Worm (Caenorhabditis elegans) whole organism, L2 larva: ENCODE measurements around the gene srt-12.

ENCODE experiments used
- C34F6.9 ChIP-seq: fragments of 150-350 bp; optimal IDR thresholded peaks from 2 replicates; lab custom pipeline; 2014; ENCODE audit warnings: missing biosample characterization, missing genetic modification characterization
- F13H6.1 ChIP-seq: sonication (generic microtip); optimal IDR thresholded peaks from 2 replicates; lab custom pipeline; 2016; ENCODE audit warnings: missing genetic modification characterization, missing compliant biosample characterization
- R02D3.7 ChIP-seq: fragments of 150-350 bp; optimal IDR thresholded peaks from 2 replicates; lab custom pipeline; 2014; ENCODE audit warnings: missing biosample characterization, missing genetic modification characterization
- Y55F3AM.14 ChIP-seq: fragments of 200-800 bp; sonication (Bioruptor generic); optimal IDR thresholded peaks from 2 replicates; lab custom pipeline; 2018; ENCODE audit warnings: mild to moderate bottlenecking, missing genetic modification characterization, missing compliant biosample characterization
- alr-1 ChIP-seq: fragments of 150-350 bp; optimal IDR thresholded peaks from 2 replicates; lab custom pipeline; 2014; ENCODE audit warnings: missing biosample characterization, missing genetic modification characterization
- ama-1 ChIP-seq: fragments of 150-350 bp; optimal IDR thresholded peaks from 2 replicates; lab custom pipeline; 2018; ENCODE audit warnings: inconsistent platforms
- ceh-16 ChIP-seq: fragments of 150-350 bp; optimal IDR thresholded peaks from 2 replicates; lab custom pipeline; 2014; ENCODE audit warnings: missing biosample characterization, missing genetic modification characterization
- crh-2 ChIP-seq: sonication (generic microtip); optimal IDR thresholded peaks from 2 replicates; lab custom pipeline; 2017; ENCODE audit warnings: missing biosample characterization, missing genetic modification characterization
- elt-1 ChIP-seq: fragments of 150-350 bp; optimal IDR thresholded peaks from 2 replicates; lab custom pipeline; 2014; ENCODE audit warnings: missing biosample characterization, missing genetic modification characterization
- fos-1 ChIP-seq: fragments of 150-350 bp; optimal IDR thresholded peaks from 2 replicates; lab custom pipeline; 2014; ENCODE audit warnings: missing biosample characterization, missing genetic modification characterization
- gmeb-1 ChIP-seq: fragments of 150-350 bp; optimal IDR thresholded peaks from 2 replicates; lab custom pipeline; 2014; ENCODE audit warnings: missing biosample characterization, missing genetic modification characterization
- lin-13 ChIP-seq: fragments of 150-350 bp; optimal IDR thresholded peaks from 2 replicates; lab custom pipeline; 2014; ENCODE audit warnings: missing biosample characterization, missing genetic modification reagents, missing genetic modification characterization
- lin-39 ChIP-seq: fragments of 150-350 bp; optimal IDR thresholded peaks from 2 replicates; lab custom pipeline; 2014; ENCODE audit warnings: missing biosample characterization, missing genetic modification reagents, missing genetic modification characterization
- lsy-2 ChIP-seq, 2 experiments: fragments of 150-350 bp in 1 of 2; sonication (generic microtip) in 1 of 2; optimal IDR thresholded peaks; 2 replicates each; lab custom pipeline; 2014 to 2017; ENCODE audit warnings: missing biosample characterization in 2 of 2, missing genetic modification characterization in 2 of 2
- mab-5 ChIP-seq: fragments of 150-350 bp; optimal IDR thresholded peaks from 2 replicates; lab custom pipeline; 2014; ENCODE audit warnings: missing biosample characterization, missing genetic modification characterization
- mbf-1 ChIP-seq: sonication (generic microtip); optimal IDR thresholded peaks from 2 replicates; lab custom pipeline; 2017; ENCODE audit warnings: missing biosample characterization, missing genetic modification characterization
- mdl-1 ChIP-seq, 2 experiments: fragments of 150-350 bp in 1 of 2; sonication (generic microtip) in 1 of 2; optimal IDR thresholded peaks; 2 replicates each; lab custom pipeline; 2017; ENCODE audit warnings: missing biosample characterization in 2 of 2, missing genetic modification characterization in 2 of 2
- nhr-10 ChIP-seq: sonication (generic microtip); optimal IDR thresholded peaks from 2 replicates; lab custom pipeline; 2017; ENCODE audit warnings: missing biosample characterization, missing genetic modification characterization
- nhr-11 ChIP-seq: fragments of 150-350 bp; optimal IDR thresholded peaks from 2 replicates; lab custom pipeline; 2014; ENCODE audit warnings: missing biosample characterization, missing genetic modification characterization
- nhr-12 ChIP-seq: fragments of 150-350 bp; optimal IDR thresholded peaks from 2 replicates; lab custom pipeline; 2014; ENCODE audit warnings: missing biosample characterization, missing genetic modification characterization
- nhr-129 ChIP-seq: fragments of 150-350 bp; optimal IDR thresholded peaks from 2 replicates; lab custom pipeline; 2014; ENCODE audit warnings: missing biosample characterization, missing genetic modification characterization
- nhr-23 ChIP-seq: fragments of 150-350 bp; optimal IDR thresholded peaks from 2 replicates; lab custom pipeline; 2014; ENCODE audit warnings: missing biosample characterization, missing genetic modification reagents, missing genetic modification characterization
- nhr-237 ChIP-seq: fragments of 150-350 bp; optimal IDR thresholded peaks from 2 replicates; lab custom pipeline; 2014; ENCODE audit warnings: missing biosample characterization, missing genetic modification characterization
- nhr-25 ChIP-seq: fragments of 150-350 bp; sonication (generic microtip); optimal IDR thresholded peaks from 3 replicates; lab custom pipeline; 2014; ENCODE audit warnings: missing biosample characterization, missing genetic modification characterization
- nhr-6 ChIP-seq: fragments of 150-350 bp; optimal IDR thresholded peaks from 2 replicates; lab custom pipeline; 2014; ENCODE audit warnings: missing biosample characterization, missing genetic modification characterization
- nhr-77 ChIP-seq: fragments of 150-350 bp; optimal IDR thresholded peaks from 2 replicates; lab custom pipeline; 2014; ENCODE audit warnings: missing biosample characterization, missing genetic modification characterization
- peb-1 ChIP-seq: fragments of 150-350 bp; optimal IDR thresholded peaks from 2 replicates; lab custom pipeline; 2014; ENCODE audit warnings: missing biosample characterization, missing genetic modification characterization
- sem-4 ChIP-seq: fragments of 150-350 bp; optimal IDR thresholded peaks from 2 replicates; lab custom pipeline; 2014; ENCODE audit warnings: missing biosample characterization, missing genetic modification reagents, missing genetic modification characterization
- skn-1 ChIP-seq: sonication (generic microtip); optimal IDR thresholded peaks from 2 replicates; lab custom pipeline; 2017; ENCODE audit warnings: missing biosample characterization, missing genetic modification characterization
- sma-3 ChIP-seq: sonication (generic microtip); optimal IDR thresholded peaks from 2 replicates; lab custom pipeline; 2016; ENCODE audit warnings: missing genetic modification reagents, missing genetic modification characterization, missing compliant biosample characterization
- snpc-4 ChIP-seq: fragments of 150-350 bp; optimal IDR thresholded peaks from 2 replicates; lab custom pipeline; 2014; ENCODE audit warnings: missing biosample characterization, missing genetic modification characterization
- unc-39 ChIP-seq: fragments of 150-350 bp; optimal IDR thresholded peaks from 2 replicates; lab custom pipeline; 2014; ENCODE audit warnings: missing biosample characterization, missing genetic modification characterization
- unc-55 ChIP-seq: fragments of 150-350 bp; sonication (generic microtip); optimal IDR thresholded peaks from 3 replicates; lab custom pipeline; 2014; ENCODE audit warnings: missing biosample characterization, missing genetic modification reagents, missing genetic modification characterization
- unc-62 ChIP-seq: fragments of 150-350 bp; optimal IDR thresholded peaks from 2 replicates; lab custom pipeline; 2014; ENCODE audit warnings: missing biosample characterization, missing genetic modification reagents, missing genetic modification characterization
- ztf-1 ChIP-seq: fragments of 200-800 bp; sonication (Bioruptor generic); conservative IDR thresholded peaks from 2 replicates; pipeline ENCODE4 v1.3.6; 2022; ENCODE audit warnings: missing genetic modification characterization, missing compliant biosample characterization
- ztf-11 ChIP-seq: sonication (generic microtip); optimal IDR thresholded peaks from 2 replicates; lab custom pipeline; 2017; ENCODE audit warnings: missing biosample characterization, missing genetic modification characterization
- ztf-4 ChIP-seq: fragments of 150-350 bp; optimal IDR thresholded peaks from 2 replicates; lab custom pipeline; 2014; ENCODE audit warnings: missing biosample characterization, missing genetic modification characterization

srt-12 gene

DNA sequence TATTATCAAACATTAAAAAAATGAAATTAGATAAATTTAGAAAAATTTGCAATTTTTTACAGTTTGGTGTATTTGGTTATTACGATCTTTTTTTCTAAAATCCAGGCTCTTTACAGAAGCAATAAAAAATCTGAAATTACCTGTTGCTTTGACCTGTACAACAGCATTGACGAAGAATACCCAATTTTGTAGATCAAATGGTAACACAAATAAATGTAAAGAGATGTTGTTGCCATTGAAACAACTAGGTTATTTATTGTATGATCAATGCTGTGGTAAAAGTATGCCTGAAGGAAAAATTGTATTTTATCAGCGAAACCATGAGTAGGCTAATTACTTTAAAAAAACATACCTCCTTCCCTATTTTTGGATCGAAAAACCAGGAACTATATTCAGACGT lies 776 bp downstream of the srt-12 start:
- TF ChIP-seq nhr-10 (tag; lab: Kevin White, UChicago) (no peak), Y55F3AM.14 (GFP tag; lab: Kevin White, UChicago) (no peak), unc-55 (GFP tag; lab: Kevin White, UChicago) (no peak), elt-1 (tag; lab: Kevin White, UChicago) (no peak), unc-39 (tag; lab: Kevin White, UChicago) (no peak), nhr-237 (tag; lab: Kevin White, UChicago) (no peak), sem-4 (tag; lab: Kevin White, UChicago) (no peak), peb-1 (tag; lab: Kevin White, UChicago) (no peak), ztf-4 (tag; lab: Kevin White, UChicago) (no peak), mdl-1 (tag; optimal IDR thresholded peaks at IDR 0.05; lab: Kevin White, UChicago) (no peak), nhr-23 (tag; lab: Kevin White, UChicago) (no peak), sma-3 (GFP tag; lab: Kevin White, UChicago) (no peak), nhr-6 (tag; lab: Kevin White, UChicago) (no peak), mab-5 (tag; lab: Kevin White, UChicago) (no peak), lin-39 (no peak), ztf-11 (no peak), ama-1 (lab: Kevin White, UChicago) (no peak), F13H6.1 (no peak), nhr-129 (tag; lab: Kevin White, UChicago) (no peak)
- TF ChIP-seq, all 48 proteins: peak for 0

DNA sequence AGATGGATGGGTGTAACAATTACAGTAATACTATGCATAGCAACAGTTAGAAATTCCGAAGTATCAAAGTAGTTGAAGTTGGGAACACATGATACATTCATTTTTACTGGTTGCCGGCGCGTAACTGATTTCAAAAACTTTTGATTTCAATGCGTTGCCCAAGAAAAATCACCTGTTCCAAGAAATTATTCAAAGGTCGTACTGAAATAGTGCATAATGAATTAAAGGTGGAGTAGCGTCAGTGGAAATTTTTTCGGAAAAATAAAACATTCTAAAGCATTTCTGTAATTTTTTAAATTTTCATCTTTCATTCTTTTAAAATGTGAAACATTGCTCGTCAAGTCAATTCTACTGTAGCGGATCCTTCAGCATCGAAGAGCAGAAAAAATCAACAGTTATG lies 2.0 kb downstream of the srt-12 start, which contains the start of gene srh-204:
Gene srh-204, minus strand, starts transcription at position 101 of the 400 bp plus-strand sequence.
- TF ChIP-seq R02D3.7 (tag; lab: Kevin White, UChicago) (no peak), C34F6.9 (no peak), mbf-1 (tag; lab: Kevin White, UChicago) (no peak), nhr-23 (tag; lab: Kevin White, UChicago) (no peak), snpc-4 (tag; lab: Kevin White, UChicago) (no peak), sma-3 (GFP tag; lab: Kevin White, UChicago) (no peak), ama-1 (lab: Kevin White, UChicago) (no peak), peb-1 (tag; lab: Kevin White, UChicago) (no peak), skn-1 (no peak), alr-1 (no peak), ztf-1 (GFP tag; lab: Robert Waterston, UW) (no peak), unc-62 (GFP tag; lab: Kevin White, UChicago) (no peak)
- TF ChIP-seq, all 48 proteins: peak for 0

DNA sequence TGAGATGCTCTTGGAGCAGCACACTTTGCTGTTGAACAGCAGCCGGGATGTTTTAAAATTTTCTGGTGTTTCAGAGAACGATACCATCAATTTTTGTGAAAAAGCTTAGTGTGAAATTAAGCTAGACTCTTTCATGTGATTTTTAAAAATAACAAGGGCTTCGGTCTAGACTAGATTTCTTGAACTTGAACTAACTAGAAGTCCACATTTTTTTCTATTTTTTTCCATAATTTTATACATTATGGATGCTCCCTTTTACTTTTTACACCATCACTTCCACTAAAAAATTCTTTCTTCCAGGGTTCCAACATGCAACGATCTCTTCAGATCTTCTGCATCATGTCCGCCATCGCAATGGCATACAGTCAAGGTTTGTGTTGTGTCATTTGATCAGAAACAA lies 6.2 kb downstream of the srt-12 start, which contains the start of gene nlp-13:
Gene nlp-13, plus strand, starts transcription at position 301 of the 400 bp plus-strand sequence.
- TF ChIP-seq mab-5 (tag; lab: Kevin White, UChicago) (no peak), Y55F3AM.14 (GFP tag; lab: Kevin White, UChicago) (no peak), unc-39 (tag; lab: Kevin White, UChicago) (no peak), nhr-129 (tag; lab: Kevin White, UChicago) (no peak), sma-3 (GFP tag; lab: Kevin White, UChicago) (no peak), gmeb-1 (no peak), ztf-4 (tag; lab: Kevin White, UChicago) (no peak), sem-4 (tag; lab: Kevin White, UChicago) (no peak), fos-1 (tag; lab: Kevin White, UChicago) (no peak), nhr-12 (tag; lab: Kevin White, UChicago) (no peak), lin-39 (no peak), peb-1 (tag; lab: Kevin White, UChicago) (no peak), nhr-11 (tag; lab: Kevin White, UChicago) (no peak), ceh-16 (tag; lab: Kevin White, UChicago) (no peak), nhr-25 (tag; lab: Kevin White, UChicago) (no peak), elt-1 (tag; lab: Kevin White, UChicago) (no peak), unc-62 (GFP tag; lab: Kevin White, UChicago) (no peak), crh-2 (tag; lab: Kevin White, UChicago) (no peak)
- TF ChIP-seq, all 48 proteins: peak for 0

DNA sequence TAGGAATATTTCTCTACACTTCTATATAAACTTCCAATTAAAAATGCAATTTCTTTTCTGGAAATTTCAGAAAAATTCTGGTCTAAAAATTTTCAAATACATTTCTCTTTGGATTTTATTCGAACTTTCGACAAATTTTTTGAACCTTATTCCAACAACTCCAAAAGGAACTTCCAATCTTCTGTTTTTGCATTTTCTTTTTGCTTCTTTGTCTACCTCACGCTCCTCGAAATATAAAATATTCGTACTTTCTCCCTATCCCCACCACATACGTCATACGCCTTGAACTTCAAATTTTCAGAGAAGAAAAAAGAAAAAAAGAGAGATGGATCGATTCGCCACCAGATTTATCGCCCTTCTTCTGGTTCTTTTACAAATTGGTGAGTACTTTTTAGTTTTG lies 23.0 kb downstream of the srt-12 start, which contains the start of gene nlp-9:
Gene nlp-9, plus strand, starts transcription at position 301 of the 400 bp plus-strand sequence.
- no peak for TF ChIP-seq lin-13 (GFP tag; lab: Kevin White, UChicago)
- no peak for TF ChIP-seq nhr-237 (tag; lab: Kevin White, UChicago)
- TF ChIP-seq lin-39, result no peak
- no peak for TF ChIP-seq lsy-2 (tag; optimal IDR thresholded peaks at IDR 0.05; lab: Kevin White, UChicago)
- no peak for TF ChIP-seq ceh-16 (tag; lab: Kevin White, UChicago)
- TF ChIP-seq nhr-77 (tag; lab: Kevin White, UChicago), result no peak
- no peak for TF ChIP-seq C34F6.9
- no peak for TF ChIP-seq alr-1
- TF ChIP-seq nhr-12 (tag; lab: Kevin White, UChicago), result no peak
- no peak for TF ChIP-seq sem-4 (tag; lab: Kevin White, UChicago)
